Worm (Caenorhabditis elegans): ENCODE results near the gene pigg-1.
A peak's percentile ranks its signal among the peaks of the same experiment; 100 is the strongest.

pigg-1 gene

ce11 chrII:8642376-8642775 is 42.3 kb upstream of the pigg-1 start:
- TF ChIP-seq nhr-25 (tag; optimal IDR thresholded peaks at IDR 0.05), result no peak
- no peak for TF ChIP-seq nhr-77 (tag; optimal IDR thresholded peaks at IDR 0.05)
- TF ChIP-seq nhr-28 (tag; optimal IDR thresholded peaks at IDR 0.05), result no peak
- TF ChIP-seq egl-5 (tag; optimal IDR thresholded peaks at IDR 0.05), result no peak
- no peak for TF ChIP-seq ceh-28 (tag; optimal IDR thresholded peaks at IDR 0.05)
- TF ChIP-seq nhr-12 (tag; optimal IDR thresholded peaks at IDR 0.05), result no peak
- TF ChIP-seq snpc-4 (tag; optimal IDR thresholded peaks at IDR 0.05), result no peak
- no peak for TF ChIP-seq eor-1 (tag; optimal IDR thresholded peaks at IDR 0.05)
- no peak for TF ChIP-seq daf-12 (tag; optimal IDR thresholded peaks at IDR 0.05)
- TF ChIP-seq tbx-2 (tag; optimal IDR thresholded peaks at IDR 0.05), result no peak
- no peak for TF ChIP-seq ztf-4 (tag; optimal IDR thresholded peaks at IDR 0.05)
- TF ChIP-seq nhr-11 (tag; optimal IDR thresholded peaks at IDR 0.05), result no peak
- TF ChIP-seq lin-15B (tag; optimal IDR thresholded peaks at IDR 0.05), result no peak
- TF ChIP-seq fkh-2 (tag; optimal IDR thresholded peaks at IDR 0.05), result no peak

- TF ChIP-seq nhr-23 (tag; optimal IDR thresholded peaks at IDR 0.05) (peak; percentile 25), elt-3 (tag; optimal IDR thresholded peaks at IDR 0.05) (no peak), ceh-16 (tag; optimal IDR thresholded peaks at IDR 0.05) (no peak), nhr-25 (tag; optimal IDR thresholded peaks at IDR 0.05) (peak; percentile 37), nhr-76 (tag; optimal IDR thresholded peaks at IDR 0.05) (no peak), mml-1 (tag; optimal IDR thresholded peaks at IDR 0.05) (no peak), elt-2 (tag; optimal IDR thresholded peaks at IDR 0.05) (peak; percentile 24)
Observed at ce11 chrII:8641131-8641530, 41.1 kb upstream of the pigg-1 start, which contains the start of gene D2085.7. TSS of gene D2085.7 (plus strand) at chrII:8641381.

- TF ChIP-seq ceh-28 (tag; optimal IDR thresholded peaks at IDR 0.05) (no peak), ztf-11 (tag; optimal IDR thresholded peaks at IDR 0.05) (no peak), sea-2 (GFP tag; optimal IDR thresholded peaks at IDR 0.05) (no peak), daf-12 (tag; optimal IDR thresholded peaks at IDR 0.05) (no peak), unc-62 (GFP tag; optimal IDR thresholded peaks at IDR 0.05) (no peak), lin-39 (tag; optimal IDR thresholded peaks at IDR 0.05) (no peak), mml-1 (tag; optimal IDR thresholded peaks at IDR 0.05) (no peak), pha-4 (tag; optimal IDR thresholded peaks at IDR 0.05) (peak; percentile 45), ztf-4 (tag; optimal IDR thresholded peaks at IDR 0.05) (no peak), mdl-1 (tag; optimal IDR thresholded peaks at IDR 0.05) (no peak), skn-1 (tag; optimal IDR thresholded peaks at IDR 0.05) (no peak), nhr-11 (tag; optimal IDR thresholded peaks at IDR 0.05) (no peak), nfya-1 (tag; optimal IDR thresholded peaks at IDR 0.05; ENCODE audit: insufficient read depth) (peak; percentile 18), ama-1 (optimal IDR thresholded peaks at IDR 0.05) (no peak), unc-39 (tag; optimal IDR thresholded peaks at IDR 0.05) (no peak), eor-1 (tag; optimal IDR thresholded peaks at IDR 0.05) (no peak), fkh-10 (GFP tag; optimal IDR thresholded peaks at IDR 0.05) (no peak), snpc-4 (tag; optimal IDR thresholded peaks at IDR 0.05) (no peak), nhr-25 (tag; optimal IDR thresholded peaks at IDR 0.05) (no peak), egl-27 (tag; optimal IDR thresholded peaks at IDR 0.05) (no peak), lsy-12 (tag; optimal IDR thresholded peaks at IDR 0.05) (no peak), ceh-16 (tag; optimal IDR thresholded peaks at IDR 0.05) (no peak), ZK546.5 (tag; optimal IDR thresholded peaks at IDR 0.05) (no peak), elt-2 (tag; optimal IDR thresholded peaks at IDR 0.05) (peak; percentile 29), hmg-11 (tag; optimal IDR thresholded peaks at IDR 0.05) (no peak), ceh-82 (tag; optimal IDR thresholded peaks at IDR 0.05) (no peak), pqm-1 (tag; optimal IDR thresholded peaks at IDR 0.05) (peak; percentile 22), nhr-77 (tag; optimal IDR thresholded peaks at IDR 0.05) (no peak), aly-2 (tag; optimal IDR thresholded peaks at IDR 0.05) (no peak), nhr-12 (tag; optimal IDR thresholded peaks at IDR 0.05) (no peak), jun-1 (tag; optimal IDR thresholded peaks at IDR 0.05) (no peak)
Observed at ce11 chrII:8640503-8640902, 40.4 kb upstream of the pigg-1 start.

- TF ChIP-seq nhr-77 (tag; optimal IDR thresholded peaks at IDR 0.05) (no peak), hmg-11 (tag; optimal IDR thresholded peaks at IDR 0.05) (no peak), lin-39 (tag; optimal IDR thresholded peaks at IDR 0.05) (no peak), ceh-28 (tag; optimal IDR thresholded peaks at IDR 0.05) (no peak), nhr-23 (tag; optimal IDR thresholded peaks at IDR 0.05) (no peak), ceh-9 (tag; optimal IDR thresholded peaks at IDR 0.05) (no peak), elt-2 (tag; optimal IDR thresholded peaks at IDR 0.05) (no peak), tbx-2 (tag; optimal IDR thresholded peaks at IDR 0.05) (no peak), ztf-4 (tag; optimal IDR thresholded peaks at IDR 0.05) (no peak), eor-1 (tag; optimal IDR thresholded peaks at IDR 0.05) (no peak)
Observed at ce11 chrII:8639553-8639952, 39.5 kb upstream of the pigg-1 start.

Data from whole organism, L3 larva.